Fruit fly (Drosophila melanogaster) Kc167 (cell line): ENCODE results near the gene CG6689.

Experiments
- Myc ChIP-seq: fragments of >200 bp; optimal IDR thresholded peaks from 2 replicates; lab custom pipeline; 2017; ENCODE audit warnings: missing external identifiers
- Sin3A ChIP-seq: fragments of >200 bp; optimal IDR thresholded peaks from 2 replicates; lab custom pipeline; 2018; ENCODE audit warnings: missing external identifiers
- h ChIP-seq: fragments of >200 bp; optimal IDR thresholded peaks from 3 replicates; lab custom pipeline; 2018; ENCODE audit warnings: missing external identifiers
- insv ChIP-seq: fragments of >200 bp; optimal IDR thresholded peaks from 3 replicates; lab custom pipeline; 2018; ENCODE audit warnings: missing external identifiers
- psq ChIP-seq: fragments of >200 bp; optimal IDR thresholded peaks from 2 replicates; lab custom pipeline; 2017; ENCODE audit warnings: missing external identifiers
- ttk ChIP-seq: sonication (Bioruptor generic); optimal IDR thresholded peaks from 2 replicates; lab custom pipeline; 2017; ENCODE audit warnings: missing external identifiers

CG6689 gene

dm6 chr3R:11221437-11222230, 1.8 kb upstream of the CG6689 start, which contains the start of the genes CG6693 and RpL3:
Gene CG6693, minus strand, starts transcription at chr3R:11221639.
Gene RpL3, plus strand, starts transcription at chr3R:11221894.
- TF ChIP-seq Sin3A = no peak

- TF ChIP-seq ttk (lab: Kevin White, UChicago) (no peak), psq (no peak), insv (lab: Kevin White, UChicago) (no peak), Myc (lab: Kevin White, UChicago) (no peak), h (lab: Kevin White, UChicago) (no peak), Sin3A (no peak)
Observed at dm6 chr3R:11216156-11216630, 3.7 kb downstream of the CG6689 start, which contains the start of the genes RpS25 and CG4820. Gene RpS25, minus strand, starts transcription at chr3R:11216287. Gene CG4820, plus strand, starts transcription at chr3R:11216535.

- TF ChIP-seq h (lab: Kevin White, UChicago) (no peak), insv (lab: Kevin White, UChicago) (no peak)
Observed at dm6 chr3R:11214449-11214950, 5.4 kb downstream of the CG6689 start, which contains the start of gene ZnT86D. Gene ZnT86D, minus strand, starts transcription at chr3R:11214539.

- no peak for TF ChIP-seq insv (lab: Kevin White, UChicago)
- TF ChIP-seq h (lab: Kevin White, UChicago) = no peak
- TF ChIP-seq Myc (lab: Kevin White, UChicago) = no peak
- no peak for TF ChIP-seq psq
- no peak for TF ChIP-seq Sin3A
- no peak for TF ChIP-seq ttk (lab: Kevin White, UChicago)
Observed at dm6 chr3R:11211291-11212061, 8.4 kb downstream of the CG6689 start.

- no peak for TF ChIP-seq insv (lab: Kevin White, UChicago)
- TF ChIP-seq ttk (lab: Kevin White, UChicago) = no peak
- TF ChIP-seq Sin3A = no peak
- no peak for TF ChIP-seq psq
- no peak for TF ChIP-seq Myc (lab: Kevin White, UChicago)
- TF ChIP-seq h (lab: Kevin White, UChicago) = no peak
Observed at dm6 chr3R:11209801-11210402, 10.0 kb downstream of the CG6689 start, which contains the start of the genes SdhC and Tctp. Gene SdhC, minus strand, starts transcription at chr3R:11209849. Gene Tctp, plus strand, starts transcription at chr3R:11210247.

dm6 chr3R:11208766-11209331, 11.0 kb downstream of the CG6689 start:
- TF ChIP-seq ttk (lab: Kevin White, UChicago) (no peak), Sin3A (no peak), insv (lab: Kevin White, UChicago) (no peak), h (lab: Kevin White, UChicago) (no peak), Myc (lab: Kevin White, UChicago) (no peak), psq (no peak)

- TF ChIP-seq ttk (lab: Kevin White, UChicago) (no peak), Myc (lab: Kevin White, UChicago) (no peak), insv (lab: Kevin White, UChicago) (no peak), psq (no peak), h (lab: Kevin White, UChicago) (no peak), Sin3A (no peak)
Observed at dm6 chr3R:11200885-11201421, 18.9 kb downstream of the CG6689 start.

dm6 chr3R:11200042-11200884, 19.6 kb downstream of the CG6689 start:
- TF ChIP-seq h (lab: Kevin White, UChicago) = no peak
- TF ChIP-seq psq = no peak
- no peak for TF ChIP-seq insv (lab: Kevin White, UChicago)
- no peak for TF ChIP-seq Sin3A
- TF ChIP-seq Myc (lab: Kevin White, UChicago) = no peak
- no peak for TF ChIP-seq ttk (lab: Kevin White, UChicago)

dm6 chr3R:11199227-11199835, 20.5 kb downstream of the CG6689 start:
- TF ChIP-seq psq = no peak
- no peak for TF ChIP-seq insv (lab: Kevin White, UChicago)
- TF ChIP-seq ttk (lab: Kevin White, UChicago) = no peak
- no peak for TF ChIP-seq Myc (lab: Kevin White, UChicago)
- TF ChIP-seq h (lab: Kevin White, UChicago) = no peak
- TF ChIP-seq Sin3A = no peak

- TF ChIP-seq Myc (lab: Kevin White, UChicago) (no peak), psq (no peak), h (lab: Kevin White, UChicago) (no peak), Sin3A (no peak), ttk (lab: Kevin White, UChicago) (no peak), insv (lab: Kevin White, UChicago) (no peak)
Observed at dm6 chr3R:11198062-11198472, 21.8 kb downstream of the CG6689 start.
